Fruit fly (Drosophila melanogaster) whole organism, wandering third instar larva: ENCODE measurements around the gene CG32109.

ENCODE experiments used
- CrebA ChIP-seq: fragments of 200-800 bp; sonication (Bioruptor generic); optimal IDR thresholded peaks from 2 replicates; lab custom pipeline; 2016; ENCODE audit warnings: missing biosample characterization, mild to moderate bottlenecking, missing genetic modification characterization, borderline replicate concordance
- GATAd ChIP-seq: sonication (Bioruptor generic); optimal IDR thresholded peaks from 2 replicates; lab custom pipeline; 2016; ENCODE audit warnings: missing biosample characterization, missing genetic modification characterization
- Hr83 ChIP-seq: fragments of 200-300 bp; sonication (Bioruptor generic); optimal IDR thresholded peaks from 2 replicates; lab custom pipeline; 2016; ENCODE audit warnings: missing biosample characterization, mild to moderate bottlenecking, missing genetic modification characterization, moderate library complexity; ENCODE audit not compliant: poor library complexity, severe bottlenecking
- brk ChIP-seq: fragments of 200-800 bp; sonication (Bioruptor generic); optimal IDR thresholded peaks from 2 replicates; lab custom pipeline; 2016; ENCODE audit warnings: missing biosample characterization, mild to moderate bottlenecking, missing genetic modification characterization
- fru ChIP-seq: fragments of 200-800 bp; sonication (Bioruptor generic); optimal IDR thresholded peaks from 3 replicates; lab custom pipeline; 2016; ENCODE audit warnings: missing biosample characterization, mild to moderate bottlenecking, missing genetic modification characterization
- h ChIP-seq: fragments of 200-800 bp; sonication (Bioruptor generic); optimal IDR thresholded peaks from 3 replicates; lab custom pipeline; 2016; ENCODE audit warnings: missing biosample characterization, mild to moderate bottlenecking, missing genetic modification characterization
- rgr ChIP-seq: fragments of 200-800 bp; sonication (Bioruptor generic); optimal IDR thresholded peaks from 3 replicates; lab custom pipeline; 2016; ENCODE audit warnings: missing biosample characterization, mild to moderate bottlenecking, missing genetic modification characterization

DNA sequence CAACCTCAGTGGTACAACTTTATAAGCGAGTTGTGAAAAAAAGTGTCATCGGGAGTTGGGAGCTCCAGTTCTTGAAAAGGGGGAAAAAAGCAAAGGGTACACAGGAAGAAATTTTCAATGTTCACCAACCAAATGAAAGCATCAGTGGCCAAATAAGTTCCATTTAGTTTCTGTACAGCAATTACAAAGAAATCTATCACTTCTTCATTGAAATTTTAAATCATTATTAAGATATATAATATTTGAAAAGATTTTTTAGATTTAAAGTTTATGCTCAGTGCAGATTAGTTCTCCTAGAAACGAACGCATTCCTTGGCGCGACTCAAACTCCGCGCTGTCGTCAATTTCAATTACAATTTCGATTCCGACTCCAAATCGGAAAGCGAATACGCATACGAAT lies 43.8 kb upstream of the CG32109 start:
- TF ChIP-seq h (GFP tag; lab: Kevin White, UChicago) (no peak), CrebA (no peak), GATAd (GFP tag; lab: Kevin White, UChicago) (no peak), rgr (GFP tag; lab: Kevin White, UChicago) (no peak), Hr83 (GFP tag; lab: Kevin White, UChicago) (no peak), brk (GFP tag; lab: Kevin White, UChicago) (no peak), fru (GFP tag; lab: Kevin White, UChicago) (no peak)
